Worm (Caenorhabditis elegans) whole organism, midembryonic: ENCODE results near the gene F54D12.7.

Experiments used
- T22C8.4 ChIP-seq: fragments of 200-800 bp; sonication (Bioruptor generic); IDR thresholded peaks from 2 replicates; pipeline ENCODE4 v1.3.6; 2022; ENCODE audit warnings: missing genetic modification characterization, missing compliant biosample characterization
- flt-1 ChIP-seq: fragments of 200-800 bp; sonication (Bioruptor generic); IDR thresholded peaks from 2 replicates; pipeline ENCODE4 v1.3.6; 2022; ENCODE audit warnings: missing genetic modification characterization, missing compliant biosample characterization
- klf-2 ChIP-seq: fragments of 200-800 bp; sonication (Bioruptor generic); conservative IDR thresholded peaks from 2 replicates; pipeline ENCODE4 v1.3.6; 2022; ENCODE audit warnings: missing genetic modification reagents, missing genetic modification characterization, missing compliant biosample characterization
- med-1 ChIP-seq: sonication (generic microtip); optimal IDR thresholded peaks from 2 replicates; lab custom pipeline; 2017; ENCODE audit warnings: missing genetic modification characterization, mild to moderate bottlenecking, missing compliant biosample characterization, antibody characterized with exemption, missing genetic modification reagents; ENCODE audit not compliant: insufficient read depth
- tab-1 ChIP-seq: fragments of 200-800 bp; sonication (Bioruptor generic); IDR thresholded peaks from 2 replicates; pipeline ENCODE4 v1.3.6; 2022; ENCODE audit warnings: missing genetic modification characterization, missing compliant biosample characterization
- ztf-23 ChIP-seq: fragments of 200-800 bp; sonication (Bioruptor generic); IDR thresholded peaks from 2 replicates; pipeline ENCODE4 v1.3.6; 2022; ENCODE audit warnings: missing genetic modification reagents, missing genetic modification characterization, missing compliant biosample characterization

ce11 chrII:1340049-1340448 is 45.1 kb downstream of the F54D12.7 start:
- TF ChIP-seq ztf-23 (GFP tag; lab: Robert Waterston, UW), result no peak
- TF ChIP-seq tab-1 (GFP tag; lab: Robert Waterston, UW), result no peak
- no peak for TF ChIP-seq klf-2 (GFP tag; lab: Robert Waterston, UW)
- TF ChIP-seq flt-1 (GFP tag; lab: Robert Waterston, UW), result no peak
- TF ChIP-seq T22C8.4 (GFP tag; lab: Robert Waterston, UW), result no peak
- no peak for TF ChIP-seq med-1
